Worm (Caenorhabditis elegans) whole organism, L2 larva: ENCODE results near the gene rga-1.

ENCODE experiments used
- nhr-12 ChIP-seq: fragments of 150-350 bp; optimal IDR thresholded peaks from 2 replicates; lab custom pipeline; 2014; ENCODE audit warnings: missing biosample characterization, missing genetic modification characterization
- nhr-129 ChIP-seq: fragments of 150-350 bp; optimal IDR thresholded peaks from 2 replicates; lab custom pipeline; 2014; ENCODE audit warnings: missing biosample characterization, missing genetic modification characterization
- nhr-237 ChIP-seq: fragments of 150-350 bp; optimal IDR thresholded peaks from 2 replicates; lab custom pipeline; 2014; ENCODE audit warnings: missing biosample characterization, missing genetic modification characterization

DNA sequence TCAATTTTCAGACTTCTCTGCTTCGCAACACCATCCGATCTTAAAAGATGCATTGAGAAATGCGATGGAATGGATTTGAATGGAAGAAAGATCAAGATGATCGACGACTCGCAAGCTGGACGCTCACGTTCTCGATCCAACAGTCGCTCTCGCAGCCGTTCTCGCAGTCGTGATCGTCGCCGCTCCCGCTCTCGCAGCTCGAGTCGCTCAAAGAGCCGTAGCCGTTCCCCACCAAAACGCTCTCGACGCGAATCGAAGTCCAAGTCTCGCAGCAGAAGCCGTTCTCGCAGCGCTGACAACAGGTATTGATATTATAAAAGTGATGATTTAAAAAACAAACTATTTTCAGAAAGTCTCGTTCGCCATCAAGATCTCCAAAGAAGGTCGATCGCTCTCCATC, 9.6 kb upstream of the rga-1 start:
- no peak for TF ChIP-seq nhr-129 (tag; lab: Kevin White, UChicago)
- no peak for TF ChIP-seq nhr-12
- TF ChIP-seq nhr-237, result no peak
